Fruit fly (Drosophila melanogaster): Measurements from ENCODE around the gene CG9215.

The CG9215 gene

DNA sequence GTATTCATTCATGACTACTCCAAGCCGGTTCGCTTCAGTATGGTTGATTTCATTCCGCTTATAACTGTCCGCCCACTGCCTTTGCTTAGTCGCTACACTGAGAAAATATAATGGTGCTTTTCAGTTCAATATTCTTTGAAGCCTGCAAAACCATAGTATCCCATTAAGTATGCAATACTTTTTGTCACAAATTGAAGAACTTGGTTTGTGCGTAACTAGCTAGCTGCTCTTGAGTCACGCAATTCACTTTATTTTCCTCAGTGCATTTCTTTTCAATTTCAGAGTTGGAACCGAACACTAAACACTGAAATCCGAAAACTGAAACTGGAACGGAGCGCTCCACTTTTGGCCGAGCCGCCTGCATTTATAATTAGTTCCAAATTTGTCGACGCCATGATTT, 17.0 kb upstream of the CG9215 start (continued):
- TF ChIP-seq CG12219 (GFP tag; optimal IDR thresholded peaks at IDR 0.05) = peak; percentile 43
- peak; percentile 52 for TF ChIP-seq CG6813 (GFP tag; optimal IDR thresholded peaks at IDR 0.05)
- TF ChIP-seq CG2199 (GFP tag; IDR thresholded peaks at IDR 0.05) = no peak
- TF ChIP-seq NFAT (GFP tag; IDR thresholded peaks at IDR 0.05) = peak; percentile 58; the same call in 1 of the 2 replicates
- no peak for TF ChIP-seq CG6254 (GFP tag; optimal IDR thresholded peaks at IDR 0.05)
- TF ChIP-seq CG8924 (tag; optimal IDR thresholded peaks at IDR 0.05) = peak; percentile 49
- TF ChIP-seq CG2678 (tag; optimal IDR thresholded peaks at IDR 0.05) = peak; percentile 73
- TF ChIP-seq CG13775 (GFP tag; optimal IDR thresholded peaks at IDR 0.05) = no peak
- peak; percentile 48; the same call in 1 of the 2 replicates for TF ChIP-seq Xrp1 (GFP tag; IDR thresholded peaks at IDR 0.05)
- TF ChIP-seq CG3163 (GFP tag; optimal IDR thresholded peaks at IDR 0.05) = peak; percentile 6
- TF ChIP-seq NC2α (GFP tag; optimal IDR thresholded peaks at IDR 0.05) = no peak
- no peak for TF ChIP-seq CG7987 (GFP tag; optimal IDR thresholded peaks at IDR 0.05)
- TF ChIP-seq Nf-YA (GFP tag; IDR thresholded peaks at IDR 0.05) = no peak
- TF ChIP-seq dan (GFP tag; IDR thresholded peaks at IDR 0.05) = no peak
- peak; percentile 12 for TF ChIP-seq HHEX (GFP tag; optimal IDR thresholded peaks at IDR 0.05)
- TF ChIP-seq Side (GFP tag; optimal IDR thresholded peaks at IDR 0.05) = peak; percentile 29
- peak; percentile 47 for TF ChIP-seq repo (GFP tag; optimal IDR thresholded peaks at IDR 0.05)
- TF ChIP-seq mld (GFP tag; IDR thresholded peaks at IDR 0.05; ENCODE audit: partially characterized antibody) = no peak
- no peak for TF ChIP-seq CG2129 (GFP tag; IDR thresholded peaks at IDR 0.05; ENCODE audit: partially characterized antibody)
- peak; percentile 21 for TF ChIP-seq Chrac-16 (GFP tag; optimal IDR thresholded peaks at IDR 0.05)
- TF ChIP-seq ato (GFP tag; IDR thresholded peaks at IDR 0.05; ENCODE audit: partially characterized antibody) = no peak
- TF ChIP-seq CG14860 (GFP tag; IDR thresholded peaks at IDR 0.05; ENCODE audit: partially characterized antibody) = no peak
- TF ChIP-seq CG3726 (GFP tag; IDR thresholded peaks at IDR 0.05) = no peak; the same call in 2 of the 3 replicates
- TF ChIP-seq knrl (GFP tag; IDR thresholded peaks at IDR 0.05; ENCODE audit: partially characterized antibody) = no peak
- TF ChIP-seq ind (GFP tag; optimal IDR thresholded peaks at IDR 0.05) = peak; percentile 68
- 0 out of 2 replicates have a peak, but pooled peaks have one; percentile 46 for TF ChIP-seq CG16779 (GFP tag; IDR thresholded peaks at IDR 0.05)
- no peak for TF ChIP-seq jing (GFP tag; optimal IDR thresholded peaks at IDR 0.05)
- no peak for TF ChIP-seq CG16815 (GFP tag; optimal IDR thresholded peaks at IDR 0.05)
- TF ChIP-seq CG13624 (GFP tag; optimal IDR thresholded peaks at IDR 0.05) = peak; percentile 53
- no peak for TF ChIP-seq Trl (optimal IDR thresholded peaks at IDR 0.05)
- TF ChIP-seq Trl (GFP tag; optimal IDR thresholded peaks at IDR 0.05) = peak; percentile 50
- peak; percentile 11 for TF ChIP-seq Max (GFP tag; optimal IDR thresholded peaks at IDR 0.05)
- no peak for TF ChIP-seq fd64A (GFP tag; optimal IDR thresholded peaks at IDR 0.05)
- peak; percentile 45 for TF ChIP-seq NfI (GFP tag; optimal IDR thresholded peaks at IDR 0.05)
- peak; percentile 33 for TF ChIP-seq gcm (GFP tag; optimal IDR thresholded peaks at IDR 0.05)
- TF ChIP-seq Lim3 (GFP tag; IDR thresholded peaks at IDR 0.05) = no peak
- peak; percentile 65 for TF ChIP-seq zfh1 (GFP tag; IDR thresholded peaks at IDR 0.05)
- TF ChIP-seq luna (GFP tag; optimal IDR thresholded peaks at IDR 0.05) = no peak
- peak; percentile 55 for TF ChIP-seq CG10366 (GFP tag; IDR thresholded peaks at IDR 0.05)
- TF ChIP-seq vvl (GFP tag; IDR thresholded peaks at IDR 0.05) = peak; percentile 71
- TF ChIP-seq dati (GFP tag; IDR thresholded peaks at IDR 0.05) = no peak
- TF ChIP-seq Drgx (GFP tag; IDR thresholded peaks at IDR 0.05) = peak; percentile 65; the same call in 1 of the 2 replicates
- no peak for TF ChIP-seq HLH4C (GFP tag; IDR thresholded peaks at IDR 0.05; ENCODE audit: partially characterized antibody)
- peak; percentile 35; the same call in 1 of the 2 replicates for TF ChIP-seq wdn (GFP tag; IDR thresholded peaks at IDR 0.05)
- peak; percentile 67 for TF ChIP-seq Oli (tag; optimal IDR thresholded peaks at IDR 0.05)
- peak; percentile 14 for TF ChIP-seq CG7928 (GFP tag; optimal IDR thresholded peaks at IDR 0.05)
- TF ChIP-seq CoRest (tag; optimal IDR thresholded peaks at IDR 0.05) = peak; percentile 66
- no peak for TF ChIP-seq cg (GFP tag; optimal IDR thresholded peaks at IDR 0.05)
- TF ChIP-seq ap (GFP tag; IDR thresholded peaks at IDR 0.05) = peak; percentile 44; the same call in 1 of the 2 replicates
- TF ChIP-seq cad (GFP tag; optimal IDR thresholded peaks at IDR 0.05) = no peak
- TF ChIP-seq tgo (GFP tag; IDR thresholded peaks at IDR 0.05) = peak; percentile 59; the same call in 2 of the 3 replicates

All from whole organism, embryonic.